Worm (Caenorhabditis elegans) whole organism, L4 larva: ENCODE measurements around the gene nas-9.
A peak's percentile ranks its signal among the peaks of the same experiment; 100 is the strongest.

Source experiments
- R02D3.7 ChIP-seq: fragments of 150-350 bp; sonication (generic microtip); optimal IDR thresholded peaks from 3 replicates; lab custom pipeline; 2014; ENCODE audit warnings: missing biosample characterization, missing genetic modification characterization
- Y75B8A.6 ChIP-seq: fragments of 200-800 bp; sonication (Bioruptor generic); IDR thresholded peaks from 2 replicates; pipeline ENCODE4 v1.3.6; 2022; ENCODE audit warnings: missing genetic modification reagents, missing genetic modification characterization, missing compliant biosample characterization
- attf-4 ChIP-seq: sonication (generic microtip); optimal IDR thresholded peaks from 3 replicates; lab custom pipeline; 2017; ENCODE audit warnings: missing biosample characterization, missing genetic modification characterization
- fos-1 ChIP-seq: fragments of 150-350 bp; optimal IDR thresholded peaks from 2 replicates; lab custom pipeline; 2014; ENCODE audit warnings: missing biosample characterization, missing genetic modification characterization
- lsy-2 ChIP-seq, 2 experiments: fragments of 150-350 bp in 1 of 2; sonication (generic microtip) in 1 of 2; optimal IDR thresholded peaks; 2 replicates each; lab custom pipeline; 2014 to 2017; ENCODE audit warnings: missing biosample characterization in 2 of 2, missing genetic modification characterization in 2 of 2
- nhr-237 ChIP-seq: sonication (generic microtip); optimal IDR thresholded peaks from 2 replicates; lab custom pipeline; 2017; ENCODE audit warnings: missing biosample characterization, missing genetic modification characterization
- nhr-77 ChIP-seq: fragments of 150-350 bp; optimal IDR thresholded peaks from 2 replicates; lab custom pipeline; 2014; ENCODE audit warnings: missing biosample characterization, missing genetic modification characterization
- skn-1 ChIP-seq: fragments of 150-350 bp; optimal IDR thresholded peaks from 2 replicates; lab custom pipeline; 2014; ENCODE audit warnings: missing biosample characterization, missing genetic modification characterization
- snpc-4 ChIP-seq: fragments of 150-350 bp; optimal IDR thresholded peaks from 2 replicates; lab custom pipeline; 2014; ENCODE audit warnings: missing biosample characterization, missing genetic modification characterization
- unc-39 ChIP-seq: sonication (generic microtip); optimal IDR thresholded peaks from 2 replicates; lab custom pipeline; 2017; ENCODE audit warnings: missing biosample characterization, missing genetic modification characterization

- TF ChIP-seq attf-4 (tag; lab: Kevin White, UChicago) (no peak), lsy-2 (tag; optimal IDR thresholded peaks at IDR 0.05; lab: Kevin White, UChicago) (peak in 1 of 2 experiments; percentile 5), nhr-237 (no peak), skn-1 (no peak), R02D3.7 (tag; lab: Kevin White, UChicago) (no peak), fos-1 (tag; lab: Kevin White, UChicago) (no peak), Y75B8A.6 (GFP tag; lab: Robert Waterston, UW) (no peak), unc-39 (tag; lab: Kevin White, UChicago) (no peak), snpc-4 (tag; lab: Kevin White, UChicago) (no peak), nhr-77 (no peak)
Observed at ce11 chrV:4860525-4860924, 20.7 kb upstream of the nas-9 start.
